Worm (Caenorhabditis elegans) whole organism, young adult: ENCODE data around the gene F01F1.2.

Experiments
- C06A6.2 ChIP-seq: fragments of 200-800 bp; sonication (Bioruptor generic); conservative IDR thresholded peaks from 2 replicates; pipeline ENCODE4 v1.3.6; 2022; ENCODE audit warnings: missing genetic modification characterization, missing compliant biosample characterization
- F10E7.11 ChIP-seq: sonication (generic microtip); optimal IDR thresholded peaks from 2 replicates; lab custom pipeline; 2017; ENCODE audit warnings: mild to moderate bottlenecking, missing genetic modification characterization, moderate library complexity, missing compliant biosample characterization
- F39B2.1 ChIP-seq: fragments of 200-800 bp; sonication (Bioruptor generic); IDR thresholded peaks from 2 replicates; pipeline ENCODE4 v1.3.6; 2022; ENCODE audit warnings: missing genetic modification reagents, missing genetic modification characterization, missing compliant biosample characterization
- F49E8.2 ChIP-seq: sonication (generic microtip); optimal IDR thresholded peaks from 3 replicates; lab custom pipeline; 2017; ENCODE audit warnings: missing genetic modification characterization, mild to moderate bottlenecking, missing compliant biosample characterization, antibody characterized with exemption, moderate library complexity; ENCODE audit not compliant: insufficient read depth
- F55B11.4 ChIP-seq: sonication (generic microtip); optimal IDR thresholded peaks from 2 replicates; lab custom pipeline; 2016; ENCODE audit warnings: missing compliant biosample characterization, missing genetic modification characterization, borderline replicate concordance; ENCODE audit not compliant: insufficient read depth
- F57C9.4 ChIP-seq: sonication (generic microtip); optimal IDR thresholded peaks from 2 replicates; lab custom pipeline; 2017; ENCODE audit warnings: mild to moderate bottlenecking, missing genetic modification characterization, missing compliant biosample characterization
- K11D2.4 ChIP-seq: fragments of 200-800 bp; sonication (Bioruptor generic); IDR thresholded peaks from 2 replicates; pipeline ENCODE4 v1.3.6; 2022; ENCODE audit warnings: missing genetic modification reagents, missing genetic modification characterization, missing compliant biosample characterization
- akir-1 ChIP-seq: fragments of 200-800 bp; sonication (Bioruptor generic); optimal IDR thresholded peaks from 2 replicates; lab custom pipeline; 2018; ENCODE audit warnings: mild to moderate bottlenecking, missing genetic modification characterization, moderate library complexity, missing compliant biosample characterization
- aptf-3 ChIP-seq: fragments of 200-800 bp; sonication (Bioruptor generic); IDR thresholded peaks from 2 replicates; pipeline ENCODE4 v1.3.6; 2022; ENCODE audit warnings: missing genetic modification characterization, missing compliant biosample characterization
- athp-1 ChIP-seq: sonication (generic microtip); optimal IDR thresholded peaks from 2 replicates; lab custom pipeline; 2017; ENCODE audit warnings: mild to moderate bottlenecking, missing genetic modification characterization, missing compliant biosample characterization
- attf-5 ChIP-seq: fragments of 200-800 bp; sonication (Bioruptor generic); optimal IDR thresholded peaks from 2 replicates; lab custom pipeline; 2018; ENCODE audit warnings: mild to moderate bottlenecking, missing genetic modification characterization, missing compliant biosample characterization
- bed-1 ChIP-seq: fragments of 200-800 bp; sonication (Bioruptor generic); IDR thresholded peaks from 2 replicates; pipeline ENCODE4 v1.3.6; 2022; ENCODE audit warnings: missing genetic modification reagents, missing genetic modification characterization, missing compliant biosample characterization
- cebp-1 ChIP-seq, 2 experiments: fragments of 200-800 bp in 1 of 2; sonication (Bioruptor generic) in 1 of 2; sonication (generic microtip) in 1 of 2; IDR thresholded peaks in 1 of 2; optimal IDR thresholded peaks in 1 of 2; 2 replicates each; pipeline versions ENCODE4 v1.3.6 to Lab custom; 2017 to 2022; ENCODE audit warnings: missing compliant biosample characterization in 2 of 2, missing genetic modification characterization in 2 of 2, mild to moderate bottlenecking in 1 of 2, missing genetic modification reagents in 1 of 2, moderate library complexity in 1 of 2
- ceh-40 ChIP-seq: fragments of 200-800 bp; sonication (Bioruptor generic); IDR thresholded peaks from 2 replicates; pipeline ENCODE4 v1.3.6; 2022; ENCODE audit warnings: missing genetic modification characterization, missing compliant biosample characterization
- die-1 ChIP-seq: sonication (generic microtip); optimal IDR thresholded peaks from 2 replicates; lab custom pipeline; 2016; ENCODE audit warnings: missing genotype, mild to moderate bottlenecking, missing genetic modification characterization, missing compliant biosample characterization
- dox-1 ChIP-seq: fragments of 200-800 bp; sonication (Bioruptor generic); IDR thresholded peaks from 2 replicates; pipeline ENCODE4 v1.3.6; 2022; ENCODE audit warnings: missing genetic modification reagents, missing genetic modification characterization, missing compliant biosample characterization
- dpl-1 ChIP-seq: fragments of 150-350 bp; optimal IDR thresholded peaks from 2 replicates; lab custom pipeline; 2014; ENCODE audit warnings: missing biosample characterization, missing genetic modification reagents, missing genetic modification characterization
- efl-1 ChIP-seq: fragments of 150-350 bp; optimal IDR thresholded peaks from 2 replicates; lab custom pipeline; 2014; ENCODE audit warnings: missing biosample characterization, missing genetic modification reagents, missing genetic modification characterization
- egrh-3 ChIP-seq: fragments of 200-800 bp; sonication (Bioruptor generic); IDR thresholded peaks from 2 replicates; pipeline ENCODE4 v1.3.6; 2022; ENCODE audit warnings: missing genetic modification reagents, missing genetic modification characterization, missing compliant biosample characterization
- ekl-4 ChIP-seq: fragments of 200-800 bp; sonication (Bioruptor generic); IDR thresholded peaks from 2 replicates; pipeline ENCODE4 v1.3.6; 2022; ENCODE audit warnings: missing genetic modification reagents, missing genetic modification characterization, missing compliant biosample characterization
- ets-4 ChIP-seq: fragments of 200-800 bp; sonication (Bioruptor generic); optimal IDR thresholded peaks from 2 replicates; lab custom pipeline; 2018; ENCODE audit warnings: mild to moderate bottlenecking, missing genetic modification characterization, missing compliant biosample characterization
- hlh-26 ChIP-seq: fragments of 200-800 bp; sonication (Bioruptor generic); conservative IDR thresholded peaks from 2 replicates; pipeline ENCODE4 v1.3.6; 2022; ENCODE audit warnings: missing genetic modification reagents, missing genetic modification characterization, missing compliant biosample characterization
- hrde-1 ChIP-seq: sonication (generic microtip); optimal IDR thresholded peaks from 2 replicates; lab custom pipeline; 2016; ENCODE audit warnings: missing genetic modification characterization, mild to moderate bottlenecking, missing compliant biosample characterization, moderate library complexity, missing genotype, missing genetic modification reagents, borderline replicate concordance
- lag-1 ChIP-seq: fragments of 200-800 bp; sonication (Bioruptor generic); IDR thresholded peaks from 2 replicates; pipeline ENCODE4 v1.3.6; 2022; ENCODE audit warnings: missing genetic modification reagents, missing genetic modification characterization, missing compliant biosample characterization
- let-526 ChIP-seq: fragments of 200-800 bp; sonication (Bioruptor generic); IDR thresholded peaks from 2 replicates; pipeline ENCODE4 v1.3.6; 2022; ENCODE audit warnings: missing genetic modification reagents, missing genetic modification characterization, missing compliant biosample characterization
- let-607 ChIP-seq, 2 experiments: fragments of 200-800 bp in 1 of 2; sonication (Bioruptor generic) in 1 of 2; sonication (generic microtip) in 1 of 2; optimal IDR thresholded peaks; 2 replicates each; lab custom pipeline; 2016 to 2018; ENCODE audit warnings: mild to moderate bottlenecking in 2 of 2, missing compliant biosample characterization in 2 of 2, missing genetic modification characterization in 2 of 2, moderate library complexity in 2 of 2, missing genotype in 1 of 2
- lin-26 ChIP-seq: fragments of 200-800 bp; sonication (Bioruptor generic); IDR thresholded peaks from 2 replicates; pipeline ENCODE4 v1.3.6; 2022; ENCODE audit warnings: missing genetic modification reagents, missing genetic modification characterization, missing compliant biosample characterization
- lin-35 ChIP-seq, 3 experiments: fragments of 150-350 bp in 2 of 3; sonication (generic microtip) in 1 of 3; optimal IDR thresholded peaks; 2 replicates each; lab custom pipeline; 2014 to 2018; ENCODE audit warnings: missing biosample characterization in 3 of 3, missing genetic modification characterization in 3 of 3, missing genetic modification reagents in 3 of 3
- lin-40 ChIP-seq: sonication (generic microtip); optimal IDR thresholded peaks from 2 replicates; lab custom pipeline; 2016; ENCODE audit warnings: missing genetic modification characterization, mild to moderate bottlenecking, missing compliant biosample characterization, missing genotype, missing genetic modification reagents
- madf-3 ChIP-seq: fragments of 200-800 bp; sonication (Bioruptor generic); IDR thresholded peaks from 2 replicates; pipeline ENCODE4 v1.3.6; 2022; ENCODE audit warnings: missing genetic modification reagents, missing genetic modification characterization, missing compliant biosample characterization
- mel-28 ChIP-seq: sonication (generic microtip); optimal IDR thresholded peaks from 2 replicates; lab custom pipeline; 2016; ENCODE audit warnings: borderline replicate concordance, mild to moderate bottlenecking, missing genetic modification characterization, missing compliant biosample characterization
- mes-4 ChIP-seq: sonication (generic microtip); optimal IDR thresholded peaks from 2 replicates; lab custom pipeline; 2016; ENCODE audit warnings: missing genotype, missing genetic modification characterization, missing compliant biosample characterization
- mxl-1 ChIP-seq: sonication (generic microtip); optimal IDR thresholded peaks from 2 replicates; lab custom pipeline; 2016; ENCODE audit warnings: missing genetic modification characterization, missing compliant biosample characterization
- nfyb-1 ChIP-seq: fragments of 200-800 bp; sonication (Bioruptor generic); IDR thresholded peaks from 2 replicates; pipeline ENCODE4 v1.3.6; 2022; ENCODE audit warnings: missing genetic modification reagents, missing genetic modification characterization, missing compliant biosample characterization
- nhr-120 ChIP-seq: fragments of 200-800 bp; sonication (Bioruptor generic); IDR thresholded peaks from 2 replicates; pipeline ENCODE4 v1.3.6; 2022; ENCODE audit warnings: missing genetic modification characterization, missing compliant biosample characterization
- nhr-80 ChIP-seq: sonication (generic microtip); optimal IDR thresholded peaks from 2 replicates; lab custom pipeline; 2016; ENCODE audit warnings: missing genetic modification characterization, missing compliant biosample characterization
- nhr-90 ChIP-seq: sonication (generic microtip); optimal IDR thresholded peaks from 2 replicates; lab custom pipeline; 2016; ENCODE audit warnings: missing genotype, mild to moderate bottlenecking, missing genetic modification characterization, missing compliant biosample characterization
- rec-8 ChIP-seq, 2 experiments: sonication (generic microtip); optimal IDR thresholded peaks; 2 replicates each; lab custom pipeline; 2016; ENCODE audit warnings: mild to moderate bottlenecking in 2 of 2, missing genetic modification characterization in 2 of 2, missing genetic modification reagents in 2 of 2, missing genotype in 2 of 2, missing biosample characterization in 1 of 2, missing compliant biosample characterization in 1 of 2, moderate library complexity in 1 of 2
- snpc-3.4 ChIP-seq: sonication (generic microtip); optimal IDR thresholded peaks from 2 replicates; lab custom pipeline; 2017; ENCODE audit warnings: missing genetic modification characterization, mild to moderate bottlenecking, missing compliant biosample characterization, antibody characterized with exemption, moderate library complexity, missing genotype, missing genetic modification reagents
- somi-1 ChIP-seq: fragments of 200-800 bp; sonication (Bioruptor generic); optimal IDR thresholded peaks from 2 replicates; lab custom pipeline; 2018; ENCODE audit warnings: mild to moderate bottlenecking, missing genetic modification characterization, missing compliant biosample characterization
- tbp1 ChIP-seq: fragments of 200-800 bp; sonication (Bioruptor generic); optimal IDR thresholded peaks from 2 replicates; lab custom pipeline; 2018; ENCODE audit warnings: mild to moderate bottlenecking, missing genetic modification characterization, missing compliant biosample characterization
- tbx-9 ChIP-seq: sonication (generic microtip); optimal IDR thresholded peaks from 2 replicates; lab custom pipeline; 2016; ENCODE audit warnings: borderline replicate concordance, missing genetic modification characterization, inconsistent platforms, missing compliant biosample characterization
- unc-62 ChIP-seq: fragments of 150-350 bp; optimal IDR thresholded peaks from 2 replicates; lab custom pipeline; 2014; ENCODE audit warnings: missing biosample characterization, missing genetic modification reagents, missing genetic modification characterization
- zfh-2 ChIP-seq: fragments of 200-800 bp; sonication (Bioruptor generic); conservative IDR thresholded peaks from 2 replicates; pipeline ENCODE4 v1.3.6; 2022; ENCODE audit warnings: missing genetic modification reagents, missing genetic modification characterization, missing compliant biosample characterization
- zim-3 ChIP-seq: sonication (generic microtip); optimal IDR thresholded peaks from 2 replicates; lab custom pipeline; 2017; ENCODE audit warnings: mild to moderate bottlenecking, missing genetic modification characterization, moderate library complexity, missing compliant biosample characterization
- ztf-22 ChIP-seq: fragments of 200-800 bp; sonication (Bioruptor generic); optimal IDR thresholded peaks from 2 replicates; lab custom pipeline; 2018; ENCODE audit warnings: mild to moderate bottlenecking, missing genetic modification characterization, moderate library complexity, missing compliant biosample characterization
- ztf-25 ChIP-seq: fragments of 200-800 bp; sonication (Bioruptor generic); IDR thresholded peaks from 2 replicates; pipeline ENCODE4 v1.3.6; 2022; ENCODE audit warnings: missing genetic modification reagents, missing genetic modification characterization, missing compliant biosample characterization
- ztf-28 ChIP-seq: fragments of 200-800 bp; sonication (Bioruptor generic); IDR thresholded peaks from 2 replicates; pipeline ENCODE4 v1.3.6; 2022; ENCODE audit warnings: missing genetic modification reagents, missing genetic modification characterization, missing compliant biosample characterization

F01F1.2 gene

ce11 chrIII:5839147-5839546 is 39.2 kb upstream of the F01F1.2 start:
- TF ChIP-seq lag-1 (GFP tag; lab: Robert Waterston, UW), result no peak
- no peak for TF ChIP-seq lin-35 (GFP tag; optimal IDR thresholded peaks at IDR 0.05; lab: Kevin White, UChicago)
- no peak for TF ChIP-seq bed-1 (GFP tag; lab: Robert Waterston, UW)
- no peak for TF ChIP-seq tbx-9 (tag; lab: Kevin White, UChicago)
- peak; percentile 3 for TF ChIP-seq attf-5 (GFP tag; lab: Kevin White, UChicago)
- no peak for TF ChIP-seq nhr-90 (tag; lab: Kevin White, UChicago)
- TF ChIP-seq mes-4 (tag; lab: Kevin White, UChicago), result no peak
- TF ChIP-seq F55B11.4 (tag; lab: Kevin White, UChicago), result no peak
- no peak for TF ChIP-seq zfh-2 (GFP tag; lab: Robert Waterston, UW)
- TF ChIP-seq hlh-26 (GFP tag; lab: Robert Waterston, UW), result no peak
- no peak for TF ChIP-seq athp-1 (tag; lab: Kevin White, UChicago)
- TF ChIP-seq cebp-1 (GFP tag; IDR thresholded peaks at IDR 0.05; lab: Robert Waterston, UW), result no peak; the same call in 1 of the 2 replicates
- peak; percentile 57 for TF ChIP-seq cebp-1 (tag; optimal IDR thresholded peaks at IDR 0.05; lab: Kevin White, UChicago)
- no peak for TF ChIP-seq zim-3 (tag; lab: Kevin White, UChicago)
- TF ChIP-seq mxl-1 (tag; lab: Kevin White, UChicago), result no peak
- TF ChIP-seq ekl-4 (GFP tag; lab: Robert Waterston, UW), result no peak
- no peak for TF ChIP-seq ztf-28 (GFP tag; lab: Robert Waterston, UW)
- TF ChIP-seq lin-40 (tag; lab: Kevin White, UChicago), result no peak
- no peak for TF ChIP-seq dpl-1 (GFP tag; lab: Kevin White, UChicago)
- no peak for TF ChIP-seq ets-4 (GFP tag; lab: Kevin White, UChicago)
- no peak for TF ChIP-seq C06A6.2
- peak; percentile 32; the same call in 1 of the 2 replicates for TF ChIP-seq nfyb-1 (GFP tag; lab: Robert Waterston, UW)
- no peak for TF ChIP-seq rec-8 (tag; optimal IDR thresholded peaks at IDR 0.05; lab: Kevin White, UChicago)
- TF ChIP-seq ztf-25, result no peak
- TF ChIP-seq K11D2.4, result no peak
- no peak for TF ChIP-seq unc-62
- no peak for TF ChIP-seq F10E7.11 (tag; lab: Kevin White, UChicago)
- TF ChIP-seq nhr-80 (tag; lab: Kevin White, UChicago), result peak; percentile 61
- no peak for TF ChIP-seq tbp1 (GFP tag; lab: Kevin White, UChicago)
- no peak for TF ChIP-seq die-1 (tag; lab: Kevin White, UChicago)
- no peak for TF ChIP-seq snpc-3.4 (tag; lab: Kevin White, UChicago)
- no peak for TF ChIP-seq let-526 (GFP tag; lab: Robert Waterston, UW)
- TF ChIP-seq somi-1 (GFP tag; lab: Kevin White, UChicago), result no peak
- no peak for TF ChIP-seq egrh-3 (GFP tag; lab: Robert Waterston, UW)
- TF ChIP-seq aptf-3 (GFP tag; lab: Robert Waterston, UW), result no peak
- TF ChIP-seq akir-1 (GFP tag; lab: Kevin White, UChicago), result no peak
- TF ChIP-seq F49E8.2 (tag; lab: Kevin White, UChicago), result no peak
- TF ChIP-seq hrde-1, result no peak
- TF ChIP-seq lin-26 (GFP tag; lab: Robert Waterston, UW), result no peak
- TF ChIP-seq let-607 (tag; optimal IDR thresholded peaks at IDR 0.05; lab: Kevin White, UChicago), result peak in 1 of 2 experiments; percentile 31
- TF ChIP-seq efl-1 (GFP tag; lab: Kevin White, UChicago), result no peak
- no peak for TF ChIP-seq F57C9.4 (tag; lab: Kevin White, UChicago)
- TF ChIP-seq mel-28 (tag; lab: Kevin White, UChicago), result no peak
- TF ChIP-seq ceh-40, result no peak
- no peak for TF ChIP-seq madf-3 (GFP tag; lab: Robert Waterston, UW)
- peak; percentile 11; the same call in 1 of the 2 replicates for TF ChIP-seq dox-1
- TF ChIP-seq ztf-22 (GFP tag; lab: Kevin White, UChicago), result no peak
- no peak for TF ChIP-seq nhr-120
- TF ChIP-seq F39B2.1, result no peak
